Worm (Caenorhabditis elegans) whole organism, L3 larva: ENCODE measurements around the gene sluh-7.

Experiments
- egl-27 ChIP-seq: sonication (generic microtip); optimal IDR thresholded peaks from 4 replicates; lab custom pipeline; 2017; ENCODE audit warnings: missing biosample characterization, missing genetic modification reagents, missing genetic modification characterization
- elt-2 ChIP-seq: sonication (generic microtip); optimal IDR thresholded peaks from 2 replicates; lab custom pipeline; 2016; ENCODE audit warnings: missing genetic modification reagents, mild to moderate bottlenecking, missing genetic modification characterization, missing compliant biosample characterization
- elt-3 ChIP-seq, 3 experiments: fragments of 150-350 bp in 1 of 3; sonication (generic microtip) in 2 of 3; optimal IDR thresholded peaks; 2 replicates in 2 of 3; 4 replicates in 1 of 3; lab custom pipeline; 2014 to 2017; ENCODE audit warnings: missing biosample characterization in 3 of 3, missing genetic modification characterization in 3 of 3
- nhr-11 ChIP-seq: fragments of 150-350 bp; optimal IDR thresholded peaks from 2 replicates; lab custom pipeline; 2014; ENCODE audit warnings: missing biosample characterization, missing genetic modification characterization
- nhr-77 ChIP-seq: fragments of 150-350 bp; optimal IDR thresholded peaks from 2 replicates; lab custom pipeline; 2014; ENCODE audit warnings: missing biosample characterization, missing genetic modification characterization
- pha-4 ChIP-seq: fragments of 150-350 bp; optimal IDR thresholded peaks from 2 replicates; lab custom pipeline; 2014; ENCODE audit warnings: missing biosample characterization, missing genetic modification reagents, missing genetic modification characterization
- pqm-1 ChIP-seq: fragments of 150-350 bp; optimal IDR thresholded peaks from 2 replicates; lab custom pipeline; 2017; ENCODE audit warnings: missing biosample characterization, missing genetic modification characterization, inconsistent platforms
- snpc-4 ChIP-seq: fragments of 150-350 bp; optimal IDR thresholded peaks from 2 replicates; lab custom pipeline; 2014; ENCODE audit warnings: missing biosample characterization, missing genetic modification characterization
- unc-39 ChIP-seq: sonication (generic microtip); optimal IDR thresholded peaks from 4 replicates; lab custom pipeline; 2017; ENCODE audit warnings: missing biosample characterization, missing genetic modification characterization
- unc-62 ChIP-seq: fragments of 150-350 bp; sonication (generic microtip); optimal IDR thresholded peaks from 4 replicates; lab custom pipeline; 2014; ENCODE audit warnings: missing biosample characterization, missing genetic modification reagents, missing genetic modification characterization

DNA sequence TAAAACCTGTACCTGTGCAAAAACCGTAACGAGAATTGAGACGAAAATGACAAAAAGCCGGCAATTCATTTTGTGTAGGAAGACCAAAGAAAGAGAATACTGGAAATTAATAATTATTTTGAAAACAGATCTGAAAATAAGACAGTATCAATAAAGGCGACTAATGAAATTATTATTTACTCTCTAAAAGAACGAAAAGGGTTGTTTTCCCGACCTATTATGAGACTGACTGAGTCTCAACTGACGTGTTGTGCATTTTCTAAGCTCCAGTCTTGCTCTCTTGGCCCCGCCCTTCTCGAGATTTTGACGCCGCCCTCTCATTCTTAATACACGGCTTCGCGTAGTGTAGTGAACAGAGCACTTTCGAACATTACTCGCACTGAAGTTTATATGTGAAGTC, 5.6 kb downstream of the sluh-7 start, which contains the start of gene K07C5.9:
- no peak for TF ChIP-seq unc-62 (GFP tag; lab: Kevin White, UChicago)
- no peak for TF ChIP-seq snpc-4 (tag; lab: Kevin White, UChicago)
- TF ChIP-seq elt-3 (tag; optimal IDR thresholded peaks at IDR 0.05; lab: Kevin White, UChicago): no peak
- TF ChIP-seq egl-27 (tag; lab: Kevin White, UChicago): no peak
- no peak for TF ChIP-seq nhr-77 (tag; lab: Kevin White, UChicago)
- no peak for TF ChIP-seq pha-4
- TF ChIP-seq elt-2 (tag; lab: Kevin White, UChicago): no peak
- no peak for TF ChIP-seq nhr-11 (tag; lab: Kevin White, UChicago)
- TF ChIP-seq unc-39 (tag; lab: Kevin White, UChicago): no peak
- TF ChIP-seq pqm-1 (tag; lab: Kevin White, UChicago): no peak
